Worm (Caenorhabditis elegans) whole organism, L3 larva: ENCODE results near the gene penr-1.
"Not testable (repeated sequence)": the region's sequence is repeated elsewhere in the genome, so short reads cannot be mapped to it uniquely, and the experiment has no call there.

Experiments used
- egl-27 ChIP-seq: sonication (generic microtip); optimal IDR thresholded peaks from 4 replicates; lab custom pipeline; 2017; ENCODE audit warnings: missing biosample characterization, missing genetic modification reagents, missing genetic modification characterization
- snpc-4 ChIP-seq: fragments of 150-350 bp; optimal IDR thresholded peaks from 2 replicates; lab custom pipeline; 2014; ENCODE audit warnings: missing biosample characterization, missing genetic modification characterization
- unc-62 ChIP-seq: fragments of 150-350 bp; sonication (generic microtip); optimal IDR thresholded peaks from 4 replicates; lab custom pipeline; 2014; ENCODE audit warnings: missing biosample characterization, missing genetic modification reagents, missing genetic modification characterization

ce11 chrV:5284270-5284980, 15.1 kb downstream of the penr-1 start:
- TF ChIP-seq egl-27 (tag; lab: Kevin White, UChicago); unc-62 (GFP tag; lab: Kevin White, UChicago); snpc-4 (tag; lab: Kevin White, UChicago): not testable (repeated sequence)
